Worm (Caenorhabditis elegans) whole organism, L3 larva: ENCODE results near the gene srh-36.

Experiments
- R02D3.7 ChIP-seq: fragments of 150-350 bp; optimal IDR thresholded peaks from 2 replicates; lab custom pipeline; 2014; ENCODE audit warnings: missing biosample characterization, missing genetic modification characterization
- ZK546.5 ChIP-seq: sonication (generic microtip); optimal IDR thresholded peaks from 2 replicates; lab custom pipeline; 2017; ENCODE audit warnings: missing biosample characterization, missing genetic modification characterization
- ama-1 ChIP-seq: fragments of 150-350 bp; optimal IDR thresholded peaks from 2 replicates; lab custom pipeline; 2018
- ceh-16 ChIP-seq: sonication (generic microtip); optimal IDR thresholded peaks from 2 replicates; lab custom pipeline; 2017; ENCODE audit warnings: missing biosample characterization, missing genetic modification characterization
- ceh-28 ChIP-seq: fragments of 150-350 bp; optimal IDR thresholded peaks from 2 replicates; lab custom pipeline; 2014; ENCODE audit warnings: missing biosample characterization, missing genetic modification reagents, missing genetic modification characterization
- ceh-82 ChIP-seq: fragments of 150-350 bp; optimal IDR thresholded peaks from 2 replicates; lab custom pipeline; 2014; ENCODE audit warnings: missing biosample characterization, missing genetic modification characterization
- egl-27 ChIP-seq: sonication (generic microtip); optimal IDR thresholded peaks from 4 replicates; lab custom pipeline; 2017; ENCODE audit warnings: missing biosample characterization, missing genetic modification reagents, missing genetic modification characterization
- elt-2 ChIP-seq: sonication (generic microtip); optimal IDR thresholded peaks from 2 replicates; lab custom pipeline; 2016; ENCODE audit warnings: missing genetic modification reagents, mild to moderate bottlenecking, missing genetic modification characterization, missing compliant biosample characterization
- eor-1 ChIP-seq, 2 experiments: fragments of 150-350 bp; optimal IDR thresholded peaks; 2 replicates each; lab custom pipeline; 2014 to 2018; ENCODE audit warnings: missing biosample characterization in 2 of 2, missing genetic modification characterization in 2 of 2
- fkh-10 ChIP-seq: sonication (generic microtip); optimal IDR thresholded peaks from 2 replicates; lab custom pipeline; 2017; ENCODE audit warnings: missing biosample characterization, missing genetic modification reagents, missing genetic modification characterization
- hmg-11 ChIP-seq: sonication (generic microtip); optimal IDR thresholded peaks from 2 replicates; lab custom pipeline; 2016; ENCODE audit warnings: missing genetic modification characterization, missing compliant biosample characterization
- jun-1 ChIP-seq: fragments of 150-350 bp; optimal IDR thresholded peaks from 2 replicates; lab custom pipeline; 2014; ENCODE audit warnings: missing biosample characterization, missing genetic modification reagents, missing genetic modification characterization
- lin-15B ChIP-seq: fragments of 150-350 bp; optimal IDR thresholded peaks from 2 replicates; lab custom pipeline; 2014; ENCODE audit warnings: missing biosample characterization, missing genetic modification characterization
- lsy-12 ChIP-seq: sonication (generic microtip); optimal IDR thresholded peaks from 2 replicates; lab custom pipeline; 2016; ENCODE audit warnings: mild to moderate bottlenecking, missing genetic modification characterization, missing compliant biosample characterization
- mdl-1 ChIP-seq: fragments of 150-350 bp; optimal IDR thresholded peaks from 2 replicates; lab custom pipeline; 2014; ENCODE audit warnings: missing biosample characterization, missing genetic modification characterization
- mml-1 ChIP-seq: fragments of 150-350 bp; sonication (generic microtip); optimal IDR thresholded peaks from 3 replicates; lab custom pipeline; 2014; ENCODE audit warnings: missing biosample characterization, missing genetic modification characterization
- nfya-1 ChIP-seq: sonication (generic microtip); optimal IDR thresholded peaks from 2 replicates; lab custom pipeline; 2017; ENCODE audit warnings: missing genetic modification characterization, mild to moderate bottlenecking, missing compliant biosample characterization, antibody characterized with exemption, moderate library complexity; ENCODE audit not compliant: insufficient read depth
- nhr-11 ChIP-seq: fragments of 150-350 bp; optimal IDR thresholded peaks from 2 replicates; lab custom pipeline; 2014; ENCODE audit warnings: missing biosample characterization, missing genetic modification characterization
- nhr-12 ChIP-seq: fragments of 150-350 bp; optimal IDR thresholded peaks from 2 replicates; lab custom pipeline; 2014; ENCODE audit warnings: missing biosample characterization, missing genetic modification characterization
- nhr-23 ChIP-seq: fragments of 150-350 bp; optimal IDR thresholded peaks from 2 replicates; lab custom pipeline; 2014; ENCODE audit warnings: missing biosample characterization, missing genetic modification reagents, missing genetic modification characterization
- nhr-25 ChIP-seq: sonication (generic microtip); optimal IDR thresholded peaks from 2 replicates; lab custom pipeline; 2017; ENCODE audit warnings: missing biosample characterization, missing genetic modification characterization
- nhr-28 ChIP-seq: fragments of 150-350 bp; optimal IDR thresholded peaks from 2 replicates; lab custom pipeline; 2014; ENCODE audit warnings: missing biosample characterization, missing genetic modification characterization
- nhr-67 ChIP-seq: fragments of 150-350 bp; optimal IDR thresholded peaks from 2 replicates; lab custom pipeline; 2014; ENCODE audit warnings: missing biosample characterization, missing genetic modification characterization
- nhr-76 ChIP-seq: fragments of 150-350 bp; sonication (generic microtip); optimal IDR thresholded peaks from 5 replicates; lab custom pipeline; 2014; ENCODE audit warnings: missing biosample characterization, missing genetic modification characterization
- nhr-77 ChIP-seq: fragments of 150-350 bp; optimal IDR thresholded peaks from 2 replicates; lab custom pipeline; 2014; ENCODE audit warnings: missing biosample characterization, missing genetic modification characterization
- pha-4 ChIP-seq: fragments of 150-350 bp; optimal IDR thresholded peaks from 2 replicates; lab custom pipeline; 2014; ENCODE audit warnings: missing biosample characterization, missing genetic modification reagents, missing genetic modification characterization
- sea-2 ChIP-seq: fragments of 150-350 bp; sonication (generic microtip); optimal IDR thresholded peaks from 4 replicates; lab custom pipeline; 2014; ENCODE audit warnings: missing biosample characterization, missing genetic modification reagents, missing genetic modification characterization
- skn-1 ChIP-seq: fragments of 150-350 bp; optimal IDR thresholded peaks from 2 replicates; lab custom pipeline; 2014; ENCODE audit warnings: missing biosample characterization, missing genetic modification characterization
- unc-39 ChIP-seq: sonication (generic microtip); optimal IDR thresholded peaks from 4 replicates; lab custom pipeline; 2017; ENCODE audit warnings: missing biosample characterization, missing genetic modification characterization
- unc-62 ChIP-seq: fragments of 150-350 bp; sonication (generic microtip); optimal IDR thresholded peaks from 4 replicates; lab custom pipeline; 2014; ENCODE audit warnings: missing biosample characterization, missing genetic modification reagents, missing genetic modification characterization
- zag-1 ChIP-seq: fragments of 150-350 bp; optimal IDR thresholded peaks from 2 replicates; lab custom pipeline; 2014; ENCODE audit warnings: missing biosample characterization, missing genetic modification characterization

Gene srh-36

ce11 chrV:2774042-2774441 lies 47.4 kb downstream of the srh-36 start, which contains the start of gene srj-18:
Gene srj-18, plus strand, starts transcription at chrV:2774342.
- TF ChIP-seq unc-39 (tag; lab: Kevin White, UChicago) (no peak), nhr-25 (tag; lab: Kevin White, UChicago) (no peak), nhr-77 (no peak), ama-1 (lab: Kevin White, UChicago) (no peak), lsy-12 (tag; lab: Kevin White, UChicago) (no peak), nhr-67 (no peak), nhr-11 (tag; lab: Kevin White, UChicago) (no peak), nhr-12 (tag; lab: Kevin White, UChicago) (no peak)

ce11 chrV:2771560-2771959 lies 49.9 kb downstream of the srh-36 start, which contains the start of gene srh-56:
Gene srh-56, plus strand, starts transcription at chrV:2771860.
- TF ChIP-seq fkh-10 (GFP tag; lab: Kevin White, UChicago) (no peak), nhr-25 (tag; lab: Kevin White, UChicago) (no peak), ama-1 (lab: Kevin White, UChicago) (no peak), nhr-76 (tag; lab: Kevin White, UChicago) (no peak), egl-27 (tag; lab: Kevin White, UChicago) (no peak), skn-1 (tag; lab: Kevin White, UChicago) (no peak), jun-1 (tag; lab: Kevin White, UChicago) (no peak), ceh-16 (no peak), mdl-1 (tag; lab: Kevin White, UChicago) (no peak), nfya-1 (tag; lab: Kevin White, UChicago) (no peak), pha-4 (no peak), sea-2 (GFP tag; lab: Kevin White, UChicago) (no peak), nhr-28 (no peak), nhr-23 (tag; lab: Kevin White, UChicago) (no peak), eor-1 (tag; optimal IDR thresholded peaks at IDR 0.05; lab: Kevin White, UChicago) (no peak)

DNA sequence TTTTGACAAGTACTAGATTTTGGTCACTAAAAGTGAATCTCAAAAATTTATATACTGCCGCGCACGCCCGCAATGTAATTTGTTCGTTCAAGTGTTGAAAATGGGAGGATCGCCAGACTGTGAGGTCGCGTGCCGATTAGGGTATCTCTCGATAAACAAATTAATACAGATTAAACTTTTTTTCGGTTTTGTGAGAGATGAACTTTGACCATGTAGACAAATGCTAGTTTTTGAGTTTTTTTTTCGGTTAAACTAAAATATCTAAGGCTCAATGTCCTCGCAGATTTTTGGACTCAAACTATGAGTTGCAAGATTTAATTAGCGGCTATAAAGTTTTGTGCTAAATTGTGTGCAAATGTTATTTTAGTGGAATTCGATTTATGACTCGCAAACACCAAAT lies 51.7 kb downstream of the srh-36 start, which contains the start of gene dhs-15:
dhs-15 (minus strand) TSS at position 101 of the 400 bp plus-strand sequence.
- TF ChIP-seq ceh-82 (tag; lab: Kevin White, UChicago) (no peak), nhr-11 (tag; lab: Kevin White, UChicago) (no peak), ZK546.5 (tag; lab: Kevin White, UChicago) (no peak), skn-1 (tag; lab: Kevin White, UChicago) (no peak), mdl-1 (tag; lab: Kevin White, UChicago) (no peak), nfya-1 (tag; lab: Kevin White, UChicago) (no peak), elt-2 (no peak), hmg-11 (no peak), nhr-28 (no peak), nhr-23 (tag; lab: Kevin White, UChicago) (no peak), zag-1 (tag; lab: Kevin White, UChicago) (no peak), ceh-28 (tag; lab: Kevin White, UChicago) (no peak), R02D3.7 (tag; lab: Kevin White, UChicago) (no peak), mml-1 (tag; lab: Kevin White, UChicago) (no peak), unc-62 (GFP tag; lab: Kevin White, UChicago) (no peak), nhr-67 (no peak), egl-27 (tag; lab: Kevin White, UChicago) (no peak), nhr-12 (tag; lab: Kevin White, UChicago) (no peak), lin-15B (tag; lab: Kevin White, UChicago) (no peak), nhr-25 (tag; lab: Kevin White, UChicago) (no peak)
